Worm (Caenorhabditis elegans) whole organism, L2 larva: ENCODE data around the gene ccep-135.

Source experiments
- F13H6.1 ChIP-seq: sonication (generic microtip); optimal IDR thresholded peaks from 2 replicates; lab custom pipeline; 2016; ENCODE audit warnings: missing genetic modification characterization, missing compliant biosample characterization
- R02D3.7 ChIP-seq: fragments of 150-350 bp; optimal IDR thresholded peaks from 2 replicates; lab custom pipeline; 2014; ENCODE audit warnings: missing biosample characterization, missing genetic modification characterization
- aly-2 ChIP-seq: fragments of 150-350 bp; optimal IDR thresholded peaks from 2 replicates; lab custom pipeline; 2014; ENCODE audit warnings: missing biosample characterization, missing genetic modification characterization
- ceh-82 ChIP-seq: fragments of 150-350 bp; optimal IDR thresholded peaks from 2 replicates; lab custom pipeline; 2014; ENCODE audit warnings: missing biosample characterization, missing genetic modification characterization
- crh-2 ChIP-seq: sonication (generic microtip); optimal IDR thresholded peaks from 2 replicates; lab custom pipeline; 2017; ENCODE audit warnings: missing biosample characterization, missing genetic modification characterization
- dmd-4 ChIP-seq: sonication (generic microtip); optimal IDR thresholded peaks from 2 replicates; lab custom pipeline; 2017; ENCODE audit warnings: missing biosample characterization, missing genetic modification characterization
- egl-27 ChIP-seq: sonication (generic microtip); optimal IDR thresholded peaks from 3 replicates; lab custom pipeline; 2017; ENCODE audit warnings: missing biosample characterization, missing genetic modification reagents, missing genetic modification characterization
- elt-3 ChIP-seq: sonication (generic microtip); optimal IDR thresholded peaks from 2 replicates; lab custom pipeline; 2017; ENCODE audit warnings: missing biosample characterization, missing genetic modification characterization
- fos-1 ChIP-seq: fragments of 150-350 bp; optimal IDR thresholded peaks from 2 replicates; lab custom pipeline; 2014; ENCODE audit warnings: missing biosample characterization, missing genetic modification characterization
- lin-11 ChIP-seq: fragments of 150-350 bp; sonication (generic microtip); optimal IDR thresholded peaks from 2 replicates; lab custom pipeline; 2014; ENCODE audit warnings: missing biosample characterization, missing genetic modification characterization, inconsistent platforms, mixed read lengths
- lin-13 ChIP-seq: fragments of 150-350 bp; optimal IDR thresholded peaks from 2 replicates; lab custom pipeline; 2014; ENCODE audit warnings: missing biosample characterization, missing genetic modification reagents, missing genetic modification characterization
- mbf-1 ChIP-seq: sonication (generic microtip); optimal IDR thresholded peaks from 2 replicates; lab custom pipeline; 2017; ENCODE audit warnings: missing biosample characterization, missing genetic modification characterization
- nhr-11 ChIP-seq: fragments of 150-350 bp; optimal IDR thresholded peaks from 2 replicates; lab custom pipeline; 2014; ENCODE audit warnings: missing biosample characterization, missing genetic modification characterization
- nhr-12 ChIP-seq: fragments of 150-350 bp; optimal IDR thresholded peaks from 2 replicates; lab custom pipeline; 2014; ENCODE audit warnings: missing biosample characterization, missing genetic modification characterization
- nhr-129 ChIP-seq: fragments of 150-350 bp; optimal IDR thresholded peaks from 2 replicates; lab custom pipeline; 2014; ENCODE audit warnings: missing biosample characterization, missing genetic modification characterization
- nhr-21 ChIP-seq: fragments of 150-350 bp; optimal IDR thresholded peaks from 2 replicates; lab custom pipeline; 2014; ENCODE audit warnings: missing biosample characterization, missing genetic modification characterization
- nhr-23 ChIP-seq: fragments of 150-350 bp; optimal IDR thresholded peaks from 2 replicates; lab custom pipeline; 2014; ENCODE audit warnings: missing biosample characterization, missing genetic modification reagents, missing genetic modification characterization
- nhr-237 ChIP-seq: fragments of 150-350 bp; optimal IDR thresholded peaks from 2 replicates; lab custom pipeline; 2014; ENCODE audit warnings: missing biosample characterization, missing genetic modification characterization
- nhr-25 ChIP-seq: fragments of 150-350 bp; sonication (generic microtip); optimal IDR thresholded peaks from 3 replicates; lab custom pipeline; 2014; ENCODE audit warnings: missing biosample characterization, missing genetic modification characterization
- nhr-6 ChIP-seq: fragments of 150-350 bp; optimal IDR thresholded peaks from 2 replicates; lab custom pipeline; 2014; ENCODE audit warnings: missing biosample characterization, missing genetic modification characterization
- nhr-77 ChIP-seq: fragments of 150-350 bp; optimal IDR thresholded peaks from 2 replicates; lab custom pipeline; 2014; ENCODE audit warnings: missing biosample characterization, missing genetic modification characterization
- sem-4 ChIP-seq: fragments of 150-350 bp; optimal IDR thresholded peaks from 2 replicates; lab custom pipeline; 2014; ENCODE audit warnings: missing biosample characterization, missing genetic modification reagents, missing genetic modification characterization
- skn-1 ChIP-seq: sonication (generic microtip); optimal IDR thresholded peaks from 2 replicates; lab custom pipeline; 2017; ENCODE audit warnings: missing biosample characterization, missing genetic modification characterization
- sma-3 ChIP-seq: sonication (generic microtip); optimal IDR thresholded peaks from 2 replicates; lab custom pipeline; 2016; ENCODE audit warnings: missing genetic modification reagents, missing genetic modification characterization, missing compliant biosample characterization
- sma-9 ChIP-seq, 2 experiments: fragments of 150-350 bp in 1 of 2; sonication (generic microtip) in 1 of 2; optimal IDR thresholded peaks; 2 replicates each; lab custom pipeline; 2014 to 2016; ENCODE audit warnings: missing genetic modification characterization in 2 of 2, mild to moderate bottlenecking in 1 of 2, missing biosample characterization in 1 of 2, missing compliant biosample characterization in 1 of 2, missing genetic modification reagents in 1 of 2, moderate library complexity in 1 of 2
- unc-55 ChIP-seq: fragments of 150-350 bp; sonication (generic microtip); optimal IDR thresholded peaks from 3 replicates; lab custom pipeline; 2014; ENCODE audit warnings: missing biosample characterization, missing genetic modification reagents, missing genetic modification characterization
- zag-1 ChIP-seq: fragments of 150-350 bp; optimal IDR thresholded peaks from 2 replicates; lab custom pipeline; 2014; ENCODE audit warnings: missing biosample characterization, missing genetic modification characterization
- ztf-1 ChIP-seq: fragments of 200-800 bp; sonication (Bioruptor generic); conservative IDR thresholded peaks from 2 replicates; pipeline ENCODE4 v1.3.6; 2022; ENCODE audit warnings: missing genetic modification characterization, missing compliant biosample characterization
- ztf-11 ChIP-seq: sonication (generic microtip); optimal IDR thresholded peaks from 2 replicates; lab custom pipeline; 2017; ENCODE audit warnings: missing biosample characterization, missing genetic modification characterization

The ccep-135 gene

DNA sequence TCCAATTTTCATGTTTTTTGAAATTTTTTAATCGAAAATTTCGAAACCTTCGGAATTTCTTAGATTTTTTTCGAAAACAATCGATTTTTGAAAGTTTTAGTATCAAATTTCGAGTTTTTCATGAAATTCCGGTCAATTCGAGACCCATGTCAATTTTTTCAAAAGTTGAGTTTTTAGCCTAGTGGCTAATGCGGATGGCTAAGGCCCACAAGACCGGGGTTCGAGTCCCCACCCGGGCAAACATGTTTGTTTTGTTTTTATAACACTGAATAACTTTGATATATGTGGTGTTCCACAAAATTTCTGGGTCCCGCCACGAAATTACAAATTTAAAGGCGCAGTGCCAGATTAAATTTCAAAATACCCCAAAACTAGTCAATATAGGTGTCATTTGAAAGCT, 7.7 kb downstream of the ccep-135 start:
- no peak for TF ChIP-seq egl-27 (tag; lab: Kevin White, UChicago)
- TF ChIP-seq nhr-237 (tag; lab: Kevin White, UChicago), result no peak
- no peak for TF ChIP-seq nhr-6 (tag; lab: Kevin White, UChicago)
- no peak for TF ChIP-seq fos-1 (tag; lab: Kevin White, UChicago)
- TF ChIP-seq nhr-11 (tag; lab: Kevin White, UChicago), result no peak
- no peak for TF ChIP-seq ztf-11 (tag; lab: Kevin White, UChicago)
- TF ChIP-seq ztf-1 (GFP tag; lab: Robert Waterston, UW), result no peak
- TF ChIP-seq nhr-23 (tag; lab: Kevin White, UChicago), result no peak
- TF ChIP-seq sma-3 (GFP tag; lab: Kevin White, UChicago), result no peak
- TF ChIP-seq nhr-77, result no peak

DNA sequence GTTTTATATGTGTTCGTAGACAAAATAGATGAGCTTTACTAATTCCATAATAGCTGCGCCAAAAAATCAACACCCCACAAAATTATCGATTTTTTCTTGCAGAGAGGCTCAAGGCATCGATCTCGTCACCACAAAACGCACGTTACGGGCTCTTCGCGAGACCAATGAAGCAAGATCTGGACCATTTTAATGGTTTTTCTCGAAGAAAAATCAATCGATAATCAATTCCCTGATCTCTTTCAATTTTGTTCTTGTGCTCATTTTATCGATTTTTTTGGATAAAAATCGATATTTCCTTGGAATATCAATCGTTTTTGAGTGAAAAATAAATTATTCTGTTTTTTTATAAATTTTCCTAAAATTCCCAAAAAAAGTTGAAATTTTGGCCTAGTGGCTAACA, 8.5 kb downstream of the ccep-135 start:
- no peak for TF ChIP-seq ceh-82 (tag; lab: Kevin White, UChicago)
- no peak for TF ChIP-seq nhr-237 (tag; lab: Kevin White, UChicago)
- TF ChIP-seq mbf-1 (tag; lab: Kevin White, UChicago), result no peak
- no peak for TF ChIP-seq nhr-129 (tag; lab: Kevin White, UChicago)

DNA sequence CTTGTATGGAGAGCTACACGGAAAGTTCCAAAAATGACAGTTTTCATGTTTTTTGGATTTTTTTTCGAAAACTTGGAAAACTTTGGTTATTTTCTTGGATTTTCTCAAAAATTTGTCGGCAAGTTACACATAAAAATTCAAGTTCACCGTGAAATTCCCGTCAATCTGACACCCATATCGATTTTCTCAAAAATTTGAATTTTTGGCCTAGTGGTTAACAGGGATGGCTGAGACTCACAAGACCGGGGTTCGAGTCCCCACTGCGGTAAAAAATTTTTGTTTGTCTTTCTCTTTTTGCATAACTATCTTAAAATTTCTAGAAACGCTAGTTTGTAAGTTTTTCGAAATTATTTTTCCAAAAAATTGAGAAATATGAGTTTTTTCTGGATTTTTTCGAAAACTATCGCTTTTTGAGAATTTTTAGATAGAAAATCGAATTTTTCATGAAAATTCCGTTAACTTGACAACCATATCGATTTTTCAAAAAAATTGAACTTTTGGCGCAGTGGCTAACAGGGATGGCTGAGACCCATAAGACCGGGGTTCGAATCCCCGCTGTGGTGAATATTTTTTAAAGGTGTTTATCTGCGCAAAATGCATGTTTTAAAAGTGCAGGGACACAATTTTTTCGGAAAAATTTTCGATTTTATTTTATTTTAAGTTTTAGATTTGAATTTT, 9.1 kb downstream of the ccep-135 start:
- TF ChIP-seq lin-11 (tag; lab: Kevin White, UChicago), result no peak
- no peak for TF ChIP-seq nhr-77
- no peak for TF ChIP-seq lin-13 (GFP tag; lab: Kevin White, UChicago)
- TF ChIP-seq crh-2 (tag; lab: Kevin White, UChicago), result no peak
- no peak for TF ChIP-seq nhr-23 (tag; lab: Kevin White, UChicago)
- no peak for TF ChIP-seq nhr-25 (tag; lab: Kevin White, UChicago)
- no peak for TF ChIP-seq dmd-4 (tag; lab: Kevin White, UChicago)
- TF ChIP-seq R02D3.7, result no peak
- no peak for TF ChIP-seq skn-1 (tag; lab: Kevin White, UChicago)
- no peak for TF ChIP-seq F13H6.1 (tag; lab: Kevin White, UChicago)
- no peak for TF ChIP-seq unc-55 (GFP tag; lab: Kevin White, UChicago)
- no peak for TF ChIP-seq nhr-12 (tag; lab: Kevin White, UChicago)
- no peak for TF ChIP-seq nhr-21 (tag; lab: Kevin White, UChicago)

DNA sequence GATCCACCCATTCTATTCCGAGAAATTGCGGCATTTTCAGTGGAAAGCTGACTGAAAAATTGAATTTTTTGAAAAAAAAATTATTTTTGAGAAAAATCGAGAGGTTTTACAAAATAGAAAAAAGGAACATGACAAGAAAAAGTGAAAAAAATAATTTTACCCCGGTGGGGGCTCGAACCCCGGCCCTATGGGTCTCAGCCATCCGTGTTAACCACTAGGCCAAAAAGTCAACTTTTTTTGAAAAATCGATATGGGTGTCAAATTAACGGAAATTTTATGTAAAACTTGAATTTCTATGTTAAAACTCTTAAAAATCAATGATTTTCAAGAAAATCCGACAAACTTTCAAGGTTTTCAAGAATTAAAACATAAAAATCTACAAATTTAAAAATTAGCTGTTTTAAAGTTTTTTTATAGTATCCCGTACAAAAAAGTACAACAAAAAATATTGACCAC, 12.3 kb downstream of the ccep-135 start, which contains the start of gene Y53G8B.2:
Gene Y53G8B.2, minus strand, starts transcription at position 51 of the 456 bp plus-strand sequence.
- no peak for TF ChIP-seq nhr-25 (tag; lab: Kevin White, UChicago)
- no peak for TF ChIP-seq R02D3.7
- no peak for TF ChIP-seq sma-3 (GFP tag; lab: Kevin White, UChicago)
- no peak for TF ChIP-seq skn-1 (tag; lab: Kevin White, UChicago)
- no peak for TF ChIP-seq zag-1
- TF ChIP-seq sem-4, result no peak
- no peak for TF ChIP-seq sma-9 (GFP tag; optimal IDR thresholded peaks at IDR 0.05; lab: Kevin White, UChicago)
- TF ChIP-seq sma-9 (tag; optimal IDR thresholded peaks at IDR 0.05; lab: Kevin White, UChicago), result no peak
- TF ChIP-seq elt-3 (tag; lab: Kevin White, UChicago), result no peak
- no peak for TF ChIP-seq nhr-12 (tag; lab: Kevin White, UChicago)
- no peak for TF ChIP-seq fos-1 (tag; lab: Kevin White, UChicago)
- no peak for TF ChIP-seq nhr-237 (tag; lab: Kevin White, UChicago)
- TF ChIP-seq mbf-1 (tag; lab: Kevin White, UChicago), result no peak
- TF ChIP-seq ceh-82 (tag; lab: Kevin White, UChicago), result no peak
- TF ChIP-seq nhr-6 (tag; lab: Kevin White, UChicago), result no peak
- no peak for TF ChIP-seq aly-2 (tag; lab: Kevin White, UChicago)
- TF ChIP-seq nhr-21 (tag; lab: Kevin White, UChicago), result no peak

DNA sequence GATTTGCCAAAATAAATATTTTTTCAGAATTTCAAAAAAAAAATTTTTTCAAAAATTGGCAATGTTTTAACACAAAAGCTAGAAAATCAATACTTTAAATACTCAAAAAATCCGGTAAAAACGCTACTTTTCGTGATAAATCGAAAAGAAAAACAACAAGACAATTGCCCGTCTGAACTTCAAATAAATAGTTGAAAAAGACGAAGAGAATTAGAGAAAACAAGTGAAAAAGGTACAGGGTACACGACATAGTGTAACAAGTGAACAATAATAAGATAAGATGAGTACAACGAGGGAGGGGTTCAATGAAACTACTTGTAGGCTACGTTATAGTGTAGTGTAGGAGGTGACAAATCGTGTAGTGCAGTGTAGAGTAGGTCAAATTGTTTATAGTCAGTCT, 12.9 kb downstream of the ccep-135 start:
- no peak for TF ChIP-seq skn-1 (tag; lab: Kevin White, UChicago)
- peak; percentile 41 for TF ChIP-seq sma-9 (GFP tag; optimal IDR thresholded peaks at IDR 0.05; lab: Kevin White, UChicago)
- no peak for TF ChIP-seq sma-9 (tag; optimal IDR thresholded peaks at IDR 0.05; lab: Kevin White, UChicago)
- peak; percentile 24 for TF ChIP-seq nhr-129 (tag; lab: Kevin White, UChicago)
- peak; percentile 10 for TF ChIP-seq nhr-25 (tag; lab: Kevin White, UChicago)
